Worm (Caenorhabditis elegans): ENCODE results near the gene C50C3.5.

DNA sequence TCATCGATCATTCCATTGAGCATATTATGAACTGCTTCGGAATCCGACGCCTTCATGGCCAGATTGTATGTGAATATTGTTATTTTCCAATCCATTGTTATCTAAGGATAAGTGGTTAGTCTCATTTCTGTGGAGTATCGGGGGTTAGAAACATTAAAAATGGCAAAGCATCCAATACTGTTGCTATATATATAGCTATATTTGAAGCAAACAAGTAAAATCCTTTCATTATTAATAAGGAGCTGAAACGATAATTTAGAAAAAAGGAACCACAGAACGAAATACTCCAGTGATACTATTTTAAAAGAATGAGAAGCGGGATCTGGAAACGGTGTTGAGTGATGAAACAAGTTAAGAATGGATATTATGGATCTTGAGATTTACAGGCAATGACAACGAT, 17.8 kb upstream of the C50C3.5 start, which contains the start of gene inpp-5K:
- no peak for TF ChIP-seq zag-1 (tag; optimal IDR thresholded peaks at IDR 0.05)
- TF ChIP-seq ztf-11 (tag; optimal IDR thresholded peaks at IDR 0.05), result no peak
- no peak for TF ChIP-seq pqm-1 (tag; optimal IDR thresholded peaks at IDR 0.05)
- no peak for TF ChIP-seq elt-1 (tag; optimal IDR thresholded peaks at IDR 0.05)
- no peak for TF ChIP-seq jun-1 (tag; optimal IDR thresholded peaks at IDR 0.05)

Data from whole organism, L3 larva.